Worm (Caenorhabditis elegans): ENCODE results near the gene F20D12.7.

DNA sequence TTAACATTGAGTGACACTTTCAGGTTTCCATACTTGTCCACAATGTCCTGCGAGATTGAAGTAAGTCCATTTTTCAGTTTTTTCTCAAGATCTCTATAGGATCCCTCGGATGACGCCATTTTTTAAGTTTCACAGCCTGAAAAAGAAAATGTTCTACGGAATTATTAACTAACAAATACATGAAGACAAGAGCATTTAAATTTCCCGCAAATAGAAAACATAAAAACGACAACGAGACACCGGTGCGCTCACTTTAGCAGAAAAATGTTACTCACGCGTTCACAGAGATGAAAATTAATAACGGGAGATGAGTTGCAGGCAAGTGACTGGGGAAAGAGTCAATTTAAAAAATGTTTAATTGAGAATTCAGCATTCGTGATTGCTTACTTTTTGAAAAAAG is 7.7 kb upstream of the F20D12.7 start, which contains the start of gene czw-1:
- TF ChIP-seq mdl-1 (tag; optimal IDR thresholded peaks at IDR 0.05) (no peak), nhr-90 (tag; optimal IDR thresholded peaks at IDR 0.05; ENCODE audit: poor library complexity) (no peak), ztf-11 (tag; optimal IDR thresholded peaks at IDR 0.05) (no peak), nhr-76 (tag; optimal IDR thresholded peaks at IDR 0.05) (no peak), xbp-1 (tag; optimal IDR thresholded peaks at IDR 0.05) (no peak), snpc-4 (tag; optimal IDR thresholded peaks at IDR 0.05) (no peak), lir-3 (tag; optimal IDR thresholded peaks at IDR 0.05; ENCODE audit: poor library complexity) (no peak), F16B12.6 (tag; optimal IDR thresholded peaks at IDR 0.05) (no peak), efl-1 (optimal IDR thresholded peaks at IDR 0.05) (no peak), efl-1 (GFP tag; optimal IDR thresholded peaks at IDR 0.05 in 1 of 2) (peak; percentile 52 to 97), lin-15B (tag; optimal IDR thresholded peaks at IDR 0.05) (no peak), dpl-1 (GFP tag; optimal IDR thresholded peaks at IDR 0.05) (peak in 2 of 3 experiments; percentile 36 to 49), unc-86 (tag; optimal IDR thresholded peaks at IDR 0.05) (no peak), unc-62 (GFP tag; optimal IDR thresholded peaks at IDR 0.05) (no peak)

All from whole organism, L1 larva.